Fruit fly (Drosophila melanogaster) whole organism, pupa: Measurements from ENCODE around the gene ENGase.

Source experiments
- CG10348 ChIP-seq: fragments of 200-800 bp; sonication (Bioruptor generic); IDR thresholded peaks from 2 replicates; pipeline ENCODE4 v1.3.6; 2022; ENCODE audit warnings: missing biosample characterization, missing genetic modification characterization
- CG12605 ChIP-seq: fragments of 200-800 bp; sonication (Bioruptor generic); IDR thresholded peaks from 2 replicates; pipeline ENCODE4 v1.3.6; 2022; ENCODE audit warnings: missing biosample characterization, missing genetic modification characterization
- CG13204 ChIP-seq: fragments of 200-800 bp; sonication (Bioruptor generic); optimal IDR thresholded peaks from 2 replicates; lab custom pipeline; 2018; ENCODE audit warnings: missing biosample characterization, mild to moderate bottlenecking, missing genetic modification characterization, moderate library complexity
- CG14655 ChIP-seq: fragments of 200-800 bp; sonication (Bioruptor generic); optimal IDR thresholded peaks from 3 replicates; lab custom pipeline; 2017; ENCODE audit warnings: mild to moderate bottlenecking, missing biosample characterization, missing genetic modification reagents, missing genetic modification characterization
- CG15710 ChIP-seq: fragments of 200-800 bp; sonication (Bioruptor generic); optimal IDR thresholded peaks from 2 replicates; lab custom pipeline; 2018; ENCODE audit warnings: missing biosample characterization, mild to moderate bottlenecking, missing genetic modification characterization, moderate library complexity
- CG32121 ChIP-seq: fragments of 200-800 bp; sonication (Bioruptor generic); IDR thresholded peaks from 2 replicates; pipeline ENCODE4 v1.3.6; 2022; ENCODE audit warnings: missing biosample characterization, missing genetic modification characterization
- CG34367 ChIP-seq: fragments of 200-800 bp; sonication (Bioruptor generic); optimal IDR thresholded peaks from 2 replicates; lab custom pipeline; 2018; ENCODE audit warnings: missing biosample characterization, mild to moderate bottlenecking, missing genetic modification characterization
- CG9948 ChIP-seq: fragments of 200-800 bp; sonication (Bioruptor generic); optimal IDR thresholded peaks from 2 replicates; lab custom pipeline; 2018; ENCODE audit warnings: missing biosample characterization, mild to moderate bottlenecking, missing genetic modification characterization, moderate library complexity
- EcR ChIP-seq: fragments of 200-800 bp; sonication (Bioruptor generic); optimal IDR thresholded peaks from 3 replicates; lab custom pipeline; 2019; ENCODE audit warnings: missing biosample characterization, missing genetic modification characterization, mild to moderate bottlenecking, moderate library complexity, missing genetic modification reagents
- Pif1A ChIP-seq: fragments of 200-800 bp; sonication (Bioruptor generic); optimal IDR thresholded peaks from 3 replicates; lab custom pipeline; 2016; ENCODE audit warnings: missing biosample characterization, missing genetic modification characterization
- Snoo ChIP-seq: fragments of 200-800 bp; sonication (Bioruptor generic); optimal IDR thresholded peaks from 3 replicates; lab custom pipeline; 2017; ENCODE audit warnings: missing biosample characterization, mild to moderate bottlenecking, missing genetic modification characterization, inconsistent platforms
- fd96Ca ChIP-seq: fragments of 200-800 bp; sonication (Bioruptor generic); IDR thresholded peaks from 3 replicates; pipeline ENCODE4 v1.3.6; 2022; ENCODE audit warnings: missing biosample characterization, missing genetic modification characterization
- gl ChIP-seq: fragments of 200-800 bp; sonication (Bioruptor generic); optimal IDR thresholded peaks from 2 replicates; lab custom pipeline; 2018; ENCODE audit warnings: missing biosample characterization, mild to moderate bottlenecking, missing genetic modification characterization

DNA sequence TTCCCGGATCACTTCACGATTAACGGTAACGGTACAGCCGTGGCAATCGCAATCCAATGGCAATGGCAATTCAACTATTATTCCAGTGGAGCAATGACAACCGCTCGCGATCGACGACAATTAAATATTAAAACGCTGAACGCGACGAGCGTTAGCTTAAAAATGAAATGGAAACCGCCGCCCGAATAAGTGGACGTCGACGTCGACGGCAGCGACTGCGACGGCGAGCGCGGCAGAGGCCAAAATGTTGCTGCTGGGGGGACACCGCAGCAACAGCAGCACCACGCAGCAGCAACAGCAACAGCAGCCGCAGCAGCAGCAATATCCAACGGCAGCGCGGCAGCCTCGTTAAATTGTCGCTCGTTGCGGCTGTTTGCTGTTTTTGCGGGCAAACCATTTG, 29.1 kb downstream of the ENGase start, which contains the start of gene CG8568:
- TF ChIP-seq EcR (no peak), Pif1A (GFP tag; lab: Kevin White, UChicago) (no peak), CG10348 (GFP tag; lab: Robert Waterston, UW) (no peak), CG12605 (GFP tag; lab: Robert Waterston, UW) (no peak), Snoo (tag; lab: Kevin White, UChicago) (no peak), gl (tag; lab: Kevin White, UChicago) (no peak), CG13204 (no peak), CG32121 (GFP tag; lab: Robert Waterston, UW) (no peak), fd96Ca (GFP tag; lab: Robert Waterston, UW) (no peak), CG14655 (GFP tag; lab: Kevin White, UChicago) (no peak), CG9948 (tag; lab: Kevin White, UChicago) (no peak), CG15710 (tag; lab: Kevin White, UChicago) (no peak), CG34367 (tag; lab: Kevin White, UChicago) (no peak)
